Worm (Caenorhabditis elegans) whole organism, L4 larva: ENCODE data around the gene sams-5.

Experiments
- F44E2.7 ChIP-seq: fragments of 200-800 bp; sonication (Bioruptor generic); IDR thresholded peaks from 2 replicates; pipeline ENCODE4 v2.1.2; 2022; ENCODE audit warnings: missing genetic modification characterization, missing compliant biosample characterization
- T20F7.1 ChIP-seq: fragments of 200-800 bp; sonication (Bioruptor generic); optimal IDR thresholded peaks from 2 replicates; lab custom pipeline; 2018; ENCODE audit warnings: mild to moderate bottlenecking, missing genetic modification characterization, missing compliant biosample characterization
- ama-1 ChIP-seq: fragments of 150-350 bp; optimal IDR thresholded peaks from 2 replicates; lab custom pipeline; 2014; ENCODE audit warnings: inconsistent platforms, mixed read lengths
- daf-19 ChIP-seq: fragments of 200-800 bp; sonication (Bioruptor generic); conservative IDR thresholded peaks from 2 replicates; pipeline ENCODE4 v1.3.6; 2022; ENCODE audit warnings: missing genetic modification characterization, missing compliant biosample characterization
- hlh-30 ChIP-seq: sonication (generic microtip); optimal IDR thresholded peaks from 2 replicates; lab custom pipeline; 2017; ENCODE audit warnings: antibody characterized with exemption, mild to moderate bottlenecking, missing genetic modification characterization, missing compliant biosample characterization; ENCODE audit not compliant: insufficient read depth
- lin-15B ChIP-seq: fragments of 150-350 bp; sonication (generic microtip); optimal IDR thresholded peaks from 3 replicates; lab custom pipeline; 2014; ENCODE audit warnings: missing biosample characterization, missing genetic modification characterization
- lsy-2 ChIP-seq, 2 experiments: fragments of 150-350 bp in 1 of 2; sonication (generic microtip) in 1 of 2; optimal IDR thresholded peaks; 2 replicates each; lab custom pipeline; 2014 to 2017; ENCODE audit warnings: missing biosample characterization in 2 of 2, missing genetic modification characterization in 2 of 2
- nhr-237 ChIP-seq: sonication (generic microtip); optimal IDR thresholded peaks from 2 replicates; lab custom pipeline; 2017; ENCODE audit warnings: missing biosample characterization, missing genetic modification characterization
- unc-130 ChIP-seq: sonication (generic microtip); optimal IDR thresholded peaks from 2 replicates; lab custom pipeline; 2016; ENCODE audit warnings: missing genetic modification reagents, missing genetic modification characterization, missing compliant biosample characterization
- zag-1 ChIP-seq: fragments of 150-350 bp; optimal IDR thresholded peaks from 2 replicates; lab custom pipeline; 2014; ENCODE audit warnings: missing biosample characterization, missing genetic modification characterization

- TF ChIP-seq F44E2.7 (GFP tag; lab: Robert Waterston, UW), result no peak
- no peak for TF ChIP-seq hlh-30
- no peak for TF ChIP-seq nhr-237 (tag; lab: Kevin White, UChicago)
- no peak for TF ChIP-seq T20F7.1 (GFP tag; lab: Kevin White, UChicago)
- TF ChIP-seq unc-130 (GFP tag; lab: Kevin White, UChicago), result no peak
- TF ChIP-seq zag-1 (tag; lab: Kevin White, UChicago), result no peak
- TF ChIP-seq lsy-2 (tag; optimal IDR thresholded peaks at IDR 0.05; lab: Kevin White, UChicago), result no peak
- TF ChIP-seq lin-15B, result no peak
- no peak for TF ChIP-seq ama-1 (lab: Kevin White, UChicago)
- no peak for TF ChIP-seq daf-19
These were observed 12.8 kb downstream of the sams-5 start, which contains the start of gene srv-29 for ce11 chrIV:6266499-6266898.
